Worm (Caenorhabditis elegans): ENCODE data around the gene str-38.

ce11 chrV:15735720-15736119 lies 3.6 kb upstream of the str-38 start, which contains the start of gene str-27:
- no peak for TF ChIP-seq nhr-12 (tag; optimal IDR thresholded peaks at IDR 0.05)
- TF ChIP-seq tbx-8 (GFP tag; optimal IDR thresholded peaks at IDR 0.05), result no peak

Data from whole organism, mixed stage, embryonic.